Worm (Caenorhabditis elegans) whole organism, dauer: ENCODE measurements around the gene C28D4.5.
"Not testable (repeated sequence)": the region's sequence is repeated elsewhere in the genome, so short reads cannot be mapped to it uniquely, and the experiment has no call there.

ENCODE experiments used
- unc-62 ChIP-seq: sonication (generic microtip); optimal IDR thresholded peaks from 2 replicates; lab custom pipeline; 2017; ENCODE audit warnings: missing biosample characterization, missing genetic modification reagents, missing genetic modification characterization

Gene C28D4.5

ce11 chrIV:9756647-9757424, 10.2 kb upstream of the C28D4.5 start:
- TF ChIP-seq unc-62 (GFP tag; lab: Kevin White, UChicago): no peak

- TF ChIP-seq unc-62 (GFP tag; lab: Kevin White, UChicago): no peak
Measured at ce11 chrIV:9755713-9756112, 9.1 kb upstream of the C28D4.5 start.

DNA sequence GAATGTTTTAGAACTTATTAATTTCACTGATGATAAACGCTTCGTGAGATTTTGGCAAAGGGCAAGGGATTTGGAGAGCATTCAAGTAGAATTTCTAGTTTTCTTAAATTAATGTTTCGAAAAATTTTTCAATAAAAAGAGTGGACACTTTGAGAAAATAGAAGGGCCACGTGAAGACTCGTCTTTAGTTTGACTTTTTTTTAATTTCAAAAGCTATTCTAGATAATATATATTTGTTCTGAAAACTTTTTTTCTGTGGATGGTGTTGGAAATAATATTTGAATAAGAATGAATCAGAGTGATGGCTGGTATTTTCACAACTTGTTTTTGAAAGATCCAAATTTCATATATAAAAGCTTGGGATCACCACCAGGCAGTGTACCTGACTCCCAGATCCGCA, 1.7 kb upstream of the C28D4.5 start, which contains the start of gene C28D4.8:
TSS of gene C28D4.8 (minus strand) at position 101 of the 400 bp plus-strand sequence.
- TF ChIP-seq unc-62 (GFP tag; lab: Kevin White, UChicago): no peak

DNA sequence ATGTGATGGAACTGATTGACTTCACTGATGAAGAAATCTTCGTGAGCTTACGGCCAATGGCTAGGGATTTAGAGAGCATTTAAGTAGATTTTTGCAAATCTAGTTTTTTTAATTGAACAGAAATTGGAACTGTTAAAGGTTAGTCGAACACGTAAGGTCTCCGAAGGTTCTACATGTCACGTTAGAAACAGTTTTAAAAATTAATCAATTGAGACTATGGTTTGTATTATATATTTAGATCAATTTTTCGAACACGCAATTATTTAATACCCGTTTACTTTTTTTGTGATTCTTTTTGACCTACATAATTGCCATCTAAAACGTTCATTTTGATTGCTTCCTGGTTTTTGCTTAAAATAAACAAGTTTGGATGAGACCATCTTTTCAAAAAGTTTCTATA, 1.8 kb downstream of the C28D4.5 start, which contains the start of gene C28D4.4:
TSS of gene C28D4.4 (minus strand) at position 101 of the 400 bp plus-strand sequence.
- TF ChIP-seq unc-62 (GFP tag; lab: Kevin White, UChicago): no peak

DNA sequence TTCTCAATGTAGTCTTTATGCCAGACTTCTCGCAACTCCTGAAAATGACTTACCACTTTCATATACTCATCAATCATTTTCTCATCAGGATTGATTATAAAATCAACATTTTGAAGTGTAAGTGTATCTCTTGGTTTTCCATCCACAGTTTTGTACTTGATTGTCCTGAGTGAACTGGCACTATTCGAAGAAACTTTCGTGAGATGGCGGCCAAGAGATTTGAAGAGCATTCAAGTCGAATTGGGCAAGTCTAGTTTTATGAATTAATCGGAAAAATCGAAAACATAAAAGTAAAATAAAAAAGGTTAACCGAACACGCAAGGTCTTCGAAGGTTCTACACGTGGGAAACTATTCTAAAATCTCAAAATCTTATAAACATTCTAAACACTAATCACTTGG, 3.8 kb downstream of the C28D4.5 start, which contains the start of gene C28D4.7:
TSS of gene C28D4.7 (minus strand) at position 265 of the 400 bp plus-strand sequence.
- no peak for TF ChIP-seq unc-62 (GFP tag; lab: Kevin White, UChicago)

ce11 chrIV:9740851-9741549, 5.7 kb downstream of the C28D4.5 start, which contains the start of gene gln-6:
TSS of gene gln-6 (minus strand) at chrIV:9740901.
- TF ChIP-seq unc-62 (GFP tag; lab: Kevin White, UChicago): not testable (repeated sequence)

DNA sequence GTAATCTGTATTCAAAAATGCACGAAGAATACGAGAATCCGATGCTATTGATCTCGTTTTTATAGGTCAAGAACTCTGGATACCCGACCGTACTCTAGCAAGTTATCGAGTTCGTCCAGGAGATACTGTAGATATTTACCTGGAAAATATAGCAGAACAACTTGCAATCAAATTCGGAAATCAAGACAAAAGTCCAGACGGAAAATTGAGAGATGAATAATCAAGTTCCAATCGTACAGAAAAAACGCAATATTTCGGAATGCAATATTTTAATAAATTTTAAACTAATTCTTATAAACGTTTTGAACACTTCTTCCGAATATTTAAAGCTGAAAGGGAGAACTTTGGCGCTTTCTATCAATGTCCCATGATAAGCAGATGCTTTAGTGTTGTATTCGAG, 7.7 kb downstream of the C28D4.5 start:
- no peak for TF ChIP-seq unc-62 (GFP tag; lab: Kevin White, UChicago)

- no peak for TF ChIP-seq unc-62 (GFP tag; lab: Kevin White, UChicago)
Measured at ce11 chrIV:9738194-9738593, 8.5 kb downstream of the C28D4.5 start, which contains the start of gene C28D4.10. TSS of gene C28D4.10 (plus strand) at chrIV:9738494.

DNA sequence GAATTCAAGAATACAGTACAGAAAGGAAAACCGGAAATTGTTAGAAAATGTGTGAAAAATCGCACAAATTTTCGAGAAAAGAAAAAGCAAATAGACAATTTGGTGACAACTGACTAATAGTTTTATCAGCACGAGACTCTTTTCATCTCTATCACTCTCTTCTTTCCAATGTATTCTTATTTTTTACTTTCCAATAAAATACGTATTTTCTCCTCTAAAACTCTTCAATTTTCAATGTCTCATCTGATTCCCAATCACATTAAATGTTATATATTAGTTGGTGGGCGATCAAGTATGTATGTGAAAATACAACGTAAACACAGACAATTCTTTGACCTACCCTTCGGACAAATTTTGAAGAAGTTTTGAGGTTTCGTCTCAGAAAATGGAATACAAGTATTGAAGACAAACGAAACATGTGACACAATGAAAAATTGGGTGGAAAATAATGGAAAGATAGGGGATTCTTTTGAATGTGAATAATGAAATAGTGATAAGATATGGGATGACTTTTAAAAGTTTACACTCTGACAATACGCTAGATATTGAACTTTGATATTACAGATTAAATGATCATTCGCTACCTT, 9.4 kb downstream of the C28D4.5 start, which contains the start of gene cka-1:
TSS of gene cka-1 (minus strand) at position 418 of the 587 bp plus-strand sequence.
- TF ChIP-seq unc-62 (GFP tag; lab: Kevin White, UChicago): no peak

- no peak for TF ChIP-seq unc-62 (GFP tag; lab: Kevin White, UChicago)
Measured at ce11 chrIV:9735750-9736149, 10.9 kb downstream of the C28D4.5 start.

DNA sequence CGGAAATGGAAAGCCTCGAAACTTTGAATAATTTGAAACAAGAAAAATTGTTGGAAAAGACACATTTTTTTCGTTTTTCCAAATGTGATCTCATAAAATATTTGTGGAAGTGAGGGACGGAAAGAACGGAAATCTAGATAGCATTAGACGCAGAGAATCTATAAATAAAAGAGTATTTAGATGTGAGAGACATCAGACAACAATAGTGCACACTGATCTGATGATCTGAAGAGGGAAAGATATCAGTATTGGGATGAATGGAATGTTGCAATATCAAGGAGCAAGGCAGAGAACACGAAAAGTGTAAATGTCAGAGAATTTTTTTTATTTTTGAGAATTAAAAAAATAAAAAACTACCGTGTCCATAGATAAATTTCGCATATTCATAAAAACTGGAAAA, 11.8 kb downstream of the C28D4.5 start:
- no peak for TF ChIP-seq unc-62 (GFP tag; lab: Kevin White, UChicago)

- TF ChIP-seq unc-62 (GFP tag; lab: Kevin White, UChicago): no peak
Measured at ce11 chrIV:9733904-9734303, 12.8 kb downstream of the C28D4.5 start.

- TF ChIP-seq unc-62 (GFP tag; lab: Kevin White, UChicago): no peak
Measured at ce11 chrIV:9728376-9728775, 18.3 kb downstream of the C28D4.5 start, which contains the start of gene nhr-100. TSS of gene nhr-100 (plus strand) at chrIV:9728676.

ce11 chrIV:9727217-9727616, 19.4 kb downstream of the C28D4.5 start:
- no peak for TF ChIP-seq unc-62 (GFP tag; lab: Kevin White, UChicago)

DNA sequence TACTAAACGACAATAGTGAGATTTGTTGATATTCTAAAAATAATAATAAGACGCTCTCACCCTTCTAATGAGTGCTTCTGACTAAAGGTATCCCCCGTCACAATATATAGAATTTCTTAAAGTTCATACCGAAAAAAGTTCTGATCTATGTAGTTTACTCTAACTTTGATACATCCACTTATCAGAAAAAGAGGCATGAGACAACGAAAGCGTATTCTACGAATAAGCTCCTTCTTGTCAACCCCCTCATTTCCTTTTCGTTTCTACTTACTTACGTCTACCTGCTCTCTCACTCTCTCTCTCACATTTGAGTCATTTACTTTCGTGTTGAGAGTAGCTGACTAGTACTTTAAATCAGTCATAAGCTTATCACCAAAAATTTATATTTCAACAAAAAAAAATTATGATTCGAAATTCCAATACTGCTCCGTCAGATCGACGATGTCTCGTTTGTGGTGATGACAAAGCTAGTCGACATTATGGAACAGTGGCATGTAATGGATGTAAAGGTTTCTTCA, 21.1 kb downstream of the C28D4.5 start:
- no peak for TF ChIP-seq unc-62 (GFP tag; lab: Kevin White, UChicago)
